Fruit fly (Drosophila melanogaster): ENCODE data around the gene CG32371.

dm6 chr3L:7743741-7744140 is 24.4 kb downstream of the CG32371 start:
- TF ChIP-seq psq (optimal IDR thresholded peaks at IDR 0.05) (no peak), Sin3A (optimal IDR thresholded peaks at IDR 0.05) (no peak)
